Worm (Caenorhabditis elegans) whole organism, L4 larva: ENCODE results near the gene snfc-5.
A peak's percentile ranks its signal among the peaks of the same experiment; 100 is the strongest.

Experiments
- F10B5.3 ChIP-seq: sonication (generic microtip); optimal IDR thresholded peaks from 2 replicates; lab custom pipeline; 2016; ENCODE audit warnings: mild to moderate bottlenecking, missing genetic modification characterization, missing compliant biosample characterization
- F26F4.8 ChIP-seq: fragments of 200-800 bp; sonication (Bioruptor generic); conservative IDR thresholded peaks from 2 replicates; pipeline ENCODE4 v1.3.6; 2022; ENCODE audit warnings: missing genetic modification characterization, missing compliant biosample characterization
- F49E8.2 ChIP-seq: sonication (generic microtip); optimal IDR thresholded peaks from 2 replicates; lab custom pipeline; 2016; ENCODE audit warnings: missing compliant biosample characterization, mild to moderate bottlenecking, missing genetic modification characterization, borderline replicate concordance
- R02D3.7 ChIP-seq: fragments of 150-350 bp; sonication (generic microtip); optimal IDR thresholded peaks from 3 replicates; lab custom pipeline; 2014; ENCODE audit warnings: missing biosample characterization, missing genetic modification characterization
- T20F7.1 ChIP-seq: fragments of 200-800 bp; sonication (Bioruptor generic); optimal IDR thresholded peaks from 2 replicates; lab custom pipeline; 2018; ENCODE audit warnings: mild to moderate bottlenecking, missing genetic modification characterization, missing compliant biosample characterization
- Y105C5A.15 ChIP-seq: fragments of 200-800 bp; sonication (Bioruptor generic); IDR thresholded peaks from 2 replicates; pipeline ENCODE4 v1.3.6; 2022; ENCODE audit warnings: missing genetic modification characterization, missing compliant biosample characterization
- Y48G9A.11 ChIP-seq: fragments of 200-800 bp; sonication (Bioruptor generic); IDR thresholded peaks from 2 replicates; pipeline ENCODE4 v1.3.6; 2022; ENCODE audit warnings: missing genetic modification reagents, missing genetic modification characterization, missing compliant biosample characterization
- Y5F2A.4 ChIP-seq: fragments of 200-800 bp; sonication (Bioruptor generic); optimal IDR thresholded peaks from 2 replicates; lab custom pipeline; 2018; ENCODE audit warnings: mild to moderate bottlenecking, missing genetic modification characterization, missing compliant biosample characterization
- Y75B8A.6 ChIP-seq: fragments of 200-800 bp; sonication (Bioruptor generic); IDR thresholded peaks from 2 replicates; pipeline ENCODE4 v1.3.6; 2022; ENCODE audit warnings: missing genetic modification reagents, missing genetic modification characterization, missing compliant biosample characterization
- ZK337.2 ChIP-seq: fragments of 200-800 bp; sonication (Bioruptor generic); IDR thresholded peaks from 2 replicates; pipeline ENCODE4 v1.3.6; 2022; ENCODE audit warnings: missing genetic modification reagents, missing genetic modification characterization, missing compliant biosample characterization
- aha-1 ChIP-seq: fragments of 150-350 bp; peaks from one replicate; lab custom pipeline; 2014; ENCODE audit warnings: missing biosample characterization, missing genetic modification characterization
- aly-2 ChIP-seq: sonication (generic microtip); optimal IDR thresholded peaks from 2 replicates; lab custom pipeline; 2018; ENCODE audit warnings: missing biosample characterization, missing genetic modification characterization
- ceh-44 ChIP-seq: fragments of 200-800 bp; sonication (Bioruptor generic); IDR thresholded peaks from 2 replicates; pipeline ENCODE4 v1.3.6; 2022; ENCODE audit warnings: missing genetic modification reagents, missing genetic modification characterization, missing compliant biosample characterization
- ceh-62 ChIP-seq: sonication (generic microtip); optimal IDR thresholded peaks from 2 replicates; lab custom pipeline; 2017; ENCODE audit warnings: missing biosample characterization, missing genetic modification characterization
- ceh-82 ChIP-seq: sonication (generic microtip); optimal IDR thresholded peaks from 2 replicates; lab custom pipeline; 2017; ENCODE audit warnings: missing biosample characterization, missing genetic modification characterization
- ces-1 ChIP-seq: fragments of 150-350 bp; sonication (generic microtip); optimal IDR thresholded peaks from 4 replicates; lab custom pipeline; 2014; ENCODE audit warnings: missing biosample characterization, missing genetic modification reagents, missing genetic modification characterization
- daf-16 ChIP-seq, 3 experiments: sonication (generic microtip); optimal IDR thresholded peaks; 2 replicates each; lab custom pipeline; 2016 to 2017; ENCODE audit warnings: missing genetic modification characterization in 3 of 3, missing genetic modification reagents in 3 of 3, mild to moderate bottlenecking in 2 of 3, missing compliant biosample characterization in 2 of 3, missing biosample characterization in 1 of 3, moderate library complexity in 1 of 3
- daf-19 ChIP-seq: fragments of 200-800 bp; sonication (Bioruptor generic); conservative IDR thresholded peaks from 2 replicates; pipeline ENCODE4 v1.3.6; 2022; ENCODE audit warnings: missing genetic modification characterization, missing compliant biosample characterization
- dmd-8 ChIP-seq: fragments of 200-800 bp; sonication (Bioruptor generic); IDR thresholded peaks from 2 replicates; pipeline ENCODE4 v1.3.6; 2022; ENCODE audit warnings: missing genetic modification characterization, missing compliant biosample characterization
- dmd-9 ChIP-seq: fragments of 200-800 bp; sonication (Bioruptor generic); IDR thresholded peaks from 2 replicates; pipeline ENCODE4 v1.3.6; 2022; ENCODE audit warnings: missing genetic modification reagents, missing genetic modification characterization, missing compliant biosample characterization
- dve-1 ChIP-seq: sonication (generic microtip); optimal IDR thresholded peaks from 2 replicates; lab custom pipeline; 2017; ENCODE audit warnings: antibody characterized with exemption, mild to moderate bottlenecking, missing genetic modification characterization, missing compliant biosample characterization; ENCODE audit not compliant: insufficient read depth
- egl-43 ChIP-seq: fragments of 200-800 bp; sonication (Bioruptor generic); IDR thresholded peaks from 2 replicates; pipeline ENCODE4 v1.3.6; 2022; ENCODE audit warnings: missing genetic modification reagents, missing genetic modification characterization, missing compliant biosample characterization
- hif-1 ChIP-seq, 2 experiments: sonication (generic microtip); optimal IDR thresholded peaks; 2 replicates each; lab custom pipeline; 2016 to 2017; ENCODE audit warnings: missing compliant biosample characterization in 2 of 2, missing genetic modification characterization in 2 of 2, missing genetic modification reagents in 2 of 2, missing genotype in 2 of 2, mild to moderate bottlenecking in 1 of 2
- hmg-1.1 ChIP-seq: fragments of 200-800 bp; sonication (Bioruptor generic); IDR thresholded peaks from 2 replicates; pipeline ENCODE4 v1.3.6; 2022; ENCODE audit warnings: missing genetic modification reagents, missing genetic modification characterization, missing compliant biosample characterization
- lin-13 ChIP-seq: fragments of 150-350 bp; optimal IDR thresholded peaks from 2 replicates; lab custom pipeline; 2014; ENCODE audit warnings: missing biosample characterization, missing genetic modification reagents, missing genetic modification characterization
- lin-38 ChIP-seq: fragments of 200-800 bp; sonication (Bioruptor generic); IDR thresholded peaks from 2 replicates; pipeline ENCODE4 v1.3.6; 2022; ENCODE audit warnings: missing genetic modification reagents, missing genetic modification characterization, missing compliant biosample characterization
- lin-39 ChIP-seq: fragments of 150-350 bp; optimal IDR thresholded peaks from 2 replicates; lab custom pipeline; 2014; ENCODE audit warnings: missing biosample characterization, missing genetic modification reagents, missing genetic modification characterization
- mdl-1 ChIP-seq, 2 experiments: fragments of 150-350 bp in 1 of 2; sonication (generic microtip) in 1 of 2; optimal IDR thresholded peaks; 2 replicates each; lab custom pipeline; 2014 to 2017; ENCODE audit warnings: missing biosample characterization in 2 of 2, missing genetic modification characterization in 2 of 2
- mes-2 ChIP-seq: sonication (generic microtip); optimal IDR thresholded peaks from 2 replicates; lab custom pipeline; 2016; ENCODE audit warnings: missing genotype, mild to moderate bottlenecking, missing genetic modification characterization, missing compliant biosample characterization; ENCODE audit not compliant: poor library complexity, severe bottlenecking
- mxl-2 ChIP-seq: fragments of 200-800 bp; sonication (Bioruptor generic); conservative IDR thresholded peaks from 2 replicates; pipeline ENCODE4 v1.3.6; 2022; ENCODE audit warnings: missing genetic modification reagents, missing genetic modification characterization, missing compliant biosample characterization
- nhr-11 ChIP-seq: fragments of 150-350 bp; optimal IDR thresholded peaks from 2 replicates; lab custom pipeline; 2014; ENCODE audit warnings: missing biosample characterization, missing genetic modification characterization
- nhr-237 ChIP-seq: sonication (generic microtip); optimal IDR thresholded peaks from 2 replicates; lab custom pipeline; 2017; ENCODE audit warnings: missing biosample characterization, missing genetic modification characterization
- rbr-2 ChIP-seq: sonication (generic microtip); optimal IDR thresholded peaks from 2 replicates; lab custom pipeline; 2016; ENCODE audit warnings: missing genotype, missing genetic modification characterization, missing compliant biosample characterization
- skn-1 ChIP-seq: fragments of 150-350 bp; optimal IDR thresholded peaks from 2 replicates; lab custom pipeline; 2014; ENCODE audit warnings: missing biosample characterization, missing genetic modification characterization
- unc-130 ChIP-seq: sonication (generic microtip); optimal IDR thresholded peaks from 2 replicates; lab custom pipeline; 2016; ENCODE audit warnings: missing genetic modification reagents, missing genetic modification characterization, missing compliant biosample characterization
- unc-39 ChIP-seq: sonication (generic microtip); optimal IDR thresholded peaks from 2 replicates; lab custom pipeline; 2017; ENCODE audit warnings: missing biosample characterization, missing genetic modification characterization
- zag-1 ChIP-seq: fragments of 150-350 bp; optimal IDR thresholded peaks from 2 replicates; lab custom pipeline; 2014; ENCODE audit warnings: missing biosample characterization, missing genetic modification characterization
- zfp-3 ChIP-seq: fragments of 200-800 bp; sonication (Bioruptor generic); conservative IDR thresholded peaks from 2 replicates; pipeline ENCODE4 v1.3.6; 2022; ENCODE audit warnings: missing genetic modification reagents, missing genetic modification characterization, missing compliant biosample characterization
- zip-11 ChIP-seq: fragments of 200-800 bp; sonication (Bioruptor generic); IDR thresholded peaks from 2 replicates; pipeline ENCODE4 v1.3.6; 2022; ENCODE audit warnings: missing genetic modification characterization, missing compliant biosample characterization

snfc-5 gene

DNA sequence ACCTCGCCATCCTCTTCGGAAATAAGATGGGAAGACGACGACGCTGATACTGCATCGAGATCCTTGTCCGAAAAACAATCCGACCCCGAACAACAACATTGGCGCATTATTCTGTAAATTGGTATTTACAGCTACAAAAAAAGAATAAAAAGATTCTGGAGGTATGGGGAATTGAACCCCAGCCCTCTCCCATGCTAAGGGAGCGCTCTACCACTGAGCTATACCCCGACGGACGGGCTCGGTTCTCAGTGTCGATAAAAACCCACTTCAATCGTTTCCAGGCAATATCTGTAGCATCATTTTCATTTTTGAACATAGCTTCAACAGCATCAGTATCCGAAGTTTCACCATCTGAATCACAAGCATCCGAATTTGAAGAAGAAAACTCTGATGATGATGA, 24.2 kb downstream of the snfc-5 start (continued):
- TF ChIP-seq lin-38 (peak; percentile 64), T20F7.1 (no peak), R02D3.7 (no peak)
- TF ChIP-seq, all 104 proteins: peak for 31

- TF ChIP-seq ceh-82 (tag; lab: Kevin White, UChicago): no peak
- no peak for TF ChIP-seq rbr-2
- TF ChIP-seq daf-16 (GFP tag; optimal IDR thresholded peaks at IDR 0.05; lab: Kevin White, UChicago): no peak
- TF ChIP-seq daf-16 (tag; optimal IDR thresholded peaks at IDR 0.05; lab: Kevin White, UChicago): no peak
- no peak for TF ChIP-seq lin-39 (tag; lab: Kevin White, UChicago)
- no peak for TF ChIP-seq skn-1 (tag; lab: Kevin White, UChicago)
- no peak for TF ChIP-seq ceh-62 (tag; lab: Kevin White, UChicago)
- no peak for TF ChIP-seq mdl-1 (tag; optimal IDR thresholded peaks at IDR 0.05; lab: Kevin White, UChicago)
- TF ChIP-seq nhr-11: no peak
- no peak for TF ChIP-seq F10B5.3 (tag; lab: Kevin White, UChicago)
- TF ChIP-seq lin-13: no peak
- TF ChIP-seq aha-1 (tag; lab: Kevin White, UChicago): no peak
- no peak for TF ChIP-seq nhr-237 (tag; lab: Kevin White, UChicago)
- TF ChIP-seq Y105C5A.15: no peak
- TF ChIP-seq ceh-44 (GFP tag; lab: Robert Waterston, UW): no peak
- TF ChIP-seq Y75B8A.6 (GFP tag; lab: Robert Waterston, UW): no peak
- no peak for TF ChIP-seq lin-38
- no peak for TF ChIP-seq zip-11 (GFP tag; lab: Robert Waterston, UW)
These were observed 24.8 kb downstream of the snfc-5 start, which contains the start of gene C28A5.6 for ce11 chrIII:4429402-4429801. Gene C28A5.6, minus strand, starts transcription at chrIII:4429502.

- TF ChIP-seq zag-1 (tag; lab: Kevin White, UChicago) (no peak), Y48G9A.11 (GFP tag; lab: Robert Waterston, UW) (peak; percentile 46; the same call in 1 of the 2 replicates), unc-39 (tag; lab: Kevin White, UChicago) (no peak), aha-1 (tag; lab: Kevin White, UChicago) (peak; percentile 70), unc-130 (GFP tag; lab: Kevin White, UChicago) (peak; percentile 79), F49E8.2 (tag; lab: Kevin White, UChicago) (peak; percentile 30), Y5F2A.4 (no peak), dmd-9 (0 out of 2 replicates have a peak, but pooled peaks have one; percentile 6), daf-19 (GFP tag; lab: Robert Waterston, UW) (0 out of 2 replicates have a peak, but pooled peaks have one; percentile 10), mes-2 (peak; percentile 23)
These were observed 29.8 kb downstream of the snfc-5 start, which contains the start of gene C28A5.1 for ce11 chrIII:4434294-4434781. Gene C28A5.1, minus strand, starts transcription at chrIII:4434344.

ce11 chrIII:4435262-4435661, 30.7 kb downstream of the snfc-5 start:
- TF ChIP-seq Y105C5A.15 (no peak), dmd-9 (peak; percentile 63; the same call in 1 of the 2 replicates), aha-1 (tag; lab: Kevin White, UChicago) (peak; percentile 82), dmd-8 (peak; percentile 34; the same call in 1 of the 2 replicates), ZK337.2 (GFP tag; lab: Robert Waterston, UW) (no peak)

DNA sequence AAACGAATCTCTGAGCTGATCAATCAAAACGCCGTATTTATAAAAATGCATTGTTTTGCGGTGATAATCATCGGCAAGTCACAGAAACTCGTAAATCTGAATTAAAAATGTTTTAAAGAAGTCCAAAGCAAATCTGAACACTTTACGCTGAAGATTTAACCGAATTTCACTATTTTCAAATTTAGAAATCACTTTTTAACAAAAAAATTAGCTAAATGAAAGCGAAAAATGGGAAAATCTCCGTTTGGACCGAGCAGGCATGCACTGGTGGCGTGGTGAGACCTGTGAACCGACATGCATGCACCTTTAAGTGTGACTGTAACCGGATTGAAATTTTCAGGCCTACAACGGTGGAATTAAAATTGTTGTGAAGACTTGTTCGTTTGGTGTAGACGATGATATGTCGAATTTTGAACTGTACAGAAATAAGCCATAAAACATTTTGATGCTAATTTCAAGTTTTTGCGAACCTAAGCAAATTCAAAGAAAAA, 35.0 kb downstream of the snfc-5 start, which contains the start of gene C28A5.2:
TSS of gene C28A5.2 (minus strand) at position 51 of the 491 bp plus-strand sequence.
- no peak for TF ChIP-seq dmd-8
- TF ChIP-seq egl-43 (GFP tag; lab: Robert Waterston, UW): no peak
- TF ChIP-seq hif-1 (tag; optimal IDR thresholded peaks at IDR 0.05; lab: Kevin White, UChicago): no peak
- no peak for TF ChIP-seq nhr-11
- TF ChIP-seq mxl-2: no peak
- TF ChIP-seq hmg-1.1 (GFP tag; lab: Robert Waterston, UW): no peak
- TF ChIP-seq F26F4.8 (GFP tag; lab: Robert Waterston, UW): no peak
- no peak for TF ChIP-seq zfp-3
- no peak for TF ChIP-seq aly-2 (tag; lab: Kevin White, UChicago)
- no peak for TF ChIP-seq dve-1
- no peak for TF ChIP-seq ces-1 (GFP tag; lab: Kevin White, UChicago)
